Worm (Caenorhabditis elegans): ENCODE results near the gene T22C8.1.

- TF ChIP-seq fkh-10 (GFP tag; optimal IDR thresholded peaks at IDR 0.05) (no peak), snpc-4 (tag; optimal IDR thresholded peaks at IDR 0.05) (no peak), fos-1 (tag; optimal IDR thresholded peaks at IDR 0.05) (no peak), zag-1 (tag; optimal IDR thresholded peaks at IDR 0.05) (no peak), ama-1 (optimal IDR thresholded peaks at IDR 0.05) (no peak)
Measured at ce11 chrII:8658835-8659234, 46.3 kb downstream of the T22C8.1 start, which contains the start of gene atg-10.

All from whole organism, L3 larva.